Fruit fly (Drosophila melanogaster) whole organism, prepupa: Measurements from ENCODE around the gene CG14395.
A peak's percentile ranks its signal among the peaks of the same experiment; 100 is the strongest.

Experiments
- CG10631 ChIP-seq: fragments of 200-800 bp; sonication (Bioruptor generic); optimal IDR thresholded peaks from 2 replicates; lab custom pipeline; 2016; ENCODE audit warnings: missing biosample characterization, missing genetic modification characterization
- CG10669 ChIP-seq: fragments of 200-800 bp; sonication (Bioruptor generic); optimal IDR thresholded peaks from 3 replicates; lab custom pipeline; 2018; ENCODE audit warnings: missing biosample characterization, mild to moderate bottlenecking, missing genetic modification characterization, moderate library complexity
- CG11294 ChIP-seq: fragments of 200-800 bp; sonication (Bioruptor generic); IDR thresholded peaks from 2 replicates; pipeline ENCODE4 v1.3.6; 2022; ENCODE audit warnings: missing biosample characterization, missing genetic modification characterization
- CG11762 ChIP-seq: fragments of 200-800 bp; sonication (Bioruptor generic); optimal IDR thresholded peaks from 3 replicates; lab custom pipeline; 2016; ENCODE audit warnings: missing biosample characterization, missing genetic modification characterization; ENCODE audit not compliant: insufficient read depth
- CG11902 ChIP-seq: fragments of 200-800 bp; sonication (Bioruptor generic); optimal IDR thresholded peaks from 3 replicates; lab custom pipeline; 2016; ENCODE audit warnings: missing biosample characterization, missing genetic modification characterization
- CG15336 ChIP-seq: fragments of 200-800 bp; sonication (Bioruptor generic); IDR thresholded peaks from 2 replicates; pipeline ENCODE4 v1.3.6; 2022; ENCODE audit warnings: missing biosample characterization, missing genetic modification characterization
- CG1621 ChIP-seq: fragments of 200-800 bp; sonication (Bioruptor generic); optimal IDR thresholded peaks from 3 replicates; lab custom pipeline; 2018; ENCODE audit warnings: missing biosample characterization, mild to moderate bottlenecking, missing genetic modification characterization
- CG16779 ChIP-seq: fragments of 200-800 bp; sonication (Bioruptor generic); optimal IDR thresholded peaks from 3 replicates; lab custom pipeline; 2017; ENCODE audit warnings: missing biosample characterization, mild to moderate bottlenecking, missing genetic modification characterization
- CG32006 ChIP-seq: fragments of 200-800 bp; sonication (Bioruptor generic); optimal IDR thresholded peaks from 3 replicates; lab custom pipeline; 2017; ENCODE audit warnings: missing biosample characterization, mild to moderate bottlenecking, missing genetic modification characterization
- CG34406 ChIP-seq: fragments of 200-800 bp; sonication (Bioruptor generic); optimal IDR thresholded peaks from 3 replicates; lab custom pipeline; 2016; ENCODE audit warnings: missing biosample characterization, missing genetic modification characterization
- CG3919 ChIP-seq: fragments of 200-800 bp; sonication (Bioruptor generic); optimal IDR thresholded peaks from 3 replicates; lab custom pipeline; 2016; ENCODE audit warnings: missing biosample characterization, missing genetic modification characterization
- CG6163 ChIP-seq: fragments of 200-800 bp; sonication (Bioruptor generic); IDR thresholded peaks from 3 replicates; pipeline ENCODE4 v1.3.6; 2022; ENCODE audit warnings: missing biosample characterization, missing genetic modification characterization
- CG6276 ChIP-seq: fragments of 200-800 bp; sonication (Bioruptor generic); optimal IDR thresholded peaks from 2 replicates; lab custom pipeline; 2017; ENCODE audit warnings: missing biosample characterization, mild to moderate bottlenecking, missing genetic modification characterization
- CG6792 ChIP-seq: fragments of 200-800 bp; sonication (Bioruptor generic); optimal IDR thresholded peaks from 3 replicates; lab custom pipeline; 2016; ENCODE audit warnings: missing biosample characterization, missing genetic modification characterization
- CG6808 ChIP-seq: fragments of 200-800 bp; sonication (Bioruptor generic); optimal IDR thresholded peaks from 3 replicates; lab custom pipeline; 2017; ENCODE audit warnings: missing biosample characterization, missing genetic modification characterization, mild to moderate bottlenecking, moderate library complexity, missing genetic modification reagents
- CG6854 ChIP-seq: fragments of 200-800 bp; sonication (Bioruptor generic); optimal IDR thresholded peaks from 2 replicates; lab custom pipeline; 2017; ENCODE audit warnings: missing biosample characterization, mild to moderate bottlenecking, missing genetic modification characterization
- CG7368 ChIP-seq: fragments of 200-800 bp; sonication (Bioruptor generic); optimal IDR thresholded peaks from 3 replicates; lab custom pipeline; 2016; ENCODE audit warnings: missing biosample characterization, missing genetic modification characterization
- CG8119 ChIP-seq: fragments of 200-800 bp; sonication (Bioruptor generic); IDR thresholded peaks from 3 replicates; pipeline ENCODE4 v1.3.6; 2022; ENCODE audit warnings: missing biosample characterization, missing genetic modification characterization
- CG8319 ChIP-seq: fragments of 200-800 bp; sonication (Bioruptor generic); optimal IDR thresholded peaks from 3 replicates; lab custom pipeline; 2016; ENCODE audit warnings: missing biosample characterization, missing genetic modification characterization
- CG9139 ChIP-seq: fragments of 200-800 bp; sonication (Bioruptor generic); optimal IDR thresholded peaks from 3 replicates; lab custom pipeline; 2017; ENCODE audit warnings: missing biosample characterization, mild to moderate bottlenecking, missing genetic modification characterization
- Eip93F ChIP-seq: fragments of 200-800 bp; sonication (Bioruptor generic); optimal IDR thresholded peaks from 2 replicates; lab custom pipeline; 2016; ENCODE audit warnings: missing biosample characterization, mild to moderate bottlenecking, missing genetic modification characterization
- Ets96B ChIP-seq: fragments of 200-800 bp; optimal IDR thresholded peaks from 2 replicates; lab custom pipeline; 2019; ENCODE audit warnings: missing biosample characterization, mild to moderate bottlenecking, missing genetic modification characterization, moderate library complexity
- Gug ChIP-seq: fragments of 200-800 bp; sonication (Bioruptor generic); IDR thresholded peaks from 2 replicates; pipeline ENCODE4 v1.3.6; 2022; ENCODE audit warnings: missing biosample characterization, missing genetic modification characterization
- Hr38 ChIP-seq: sonication (Bioruptor generic); optimal IDR thresholded peaks from 2 replicates; lab custom pipeline; 2016; ENCODE audit warnings: missing biosample characterization, missing genetic modification characterization
- Hr4 ChIP-seq: fragments of 200-800 bp; sonication (Bioruptor generic); optimal IDR thresholded peaks from 3 replicates; lab custom pipeline; 2016; ENCODE audit warnings: missing biosample characterization, missing genetic modification characterization
- Met ChIP-seq: fragments of 200-800 bp; sonication (Bioruptor generic); optimal IDR thresholded peaks from 3 replicates; lab custom pipeline; 2016; ENCODE audit warnings: missing biosample characterization, missing genetic modification characterization
- OdsH ChIP-seq: fragments of 200-800 bp; sonication (Bioruptor generic); optimal IDR thresholded peaks from 3 replicates; lab custom pipeline; 2016; ENCODE audit warnings: missing biosample characterization, missing genetic modification characterization
- Smox ChIP-seq: fragments of 200-800 bp; sonication (Bioruptor generic); optimal IDR thresholded peaks from 3 replicates; lab custom pipeline; 2016; ENCODE audit warnings: missing biosample characterization, missing genetic modification characterization
- Sox102F ChIP-seq: fragments of 200-800 bp; sonication (Bioruptor generic); optimal IDR thresholded peaks from 2 replicates; lab custom pipeline; 2016; ENCODE audit warnings: missing biosample characterization, mild to moderate bottlenecking, missing genetic modification characterization
- Sox15 ChIP-seq: fragments of 200-800 bp; sonication (Bioruptor generic); optimal IDR thresholded peaks from 3 replicates; lab custom pipeline; 2016; ENCODE audit warnings: missing biosample characterization, missing genetic modification characterization
- acj6 ChIP-seq: fragments of 200-800 bp; sonication (Bioruptor generic); optimal IDR thresholded peaks from 3 replicates; lab custom pipeline; 2016; ENCODE audit warnings: missing biosample characterization, missing genetic modification characterization
- dac ChIP-seq: fragments of 200-800 bp; sonication (Bioruptor generic); optimal IDR thresholded peaks from 2 replicates; lab custom pipeline; 2017; ENCODE audit warnings: missing biosample characterization, mild to moderate bottlenecking, missing genetic modification characterization
- fd85E ChIP-seq: fragments of 200-800 bp; sonication (Bioruptor generic); optimal IDR thresholded peaks from 3 replicates; lab custom pipeline; 2016; ENCODE audit warnings: missing biosample characterization, missing genetic modification characterization
- fkh ChIP-seq: fragments of 200-800 bp; sonication (Bioruptor generic); optimal IDR thresholded peaks from 3 replicates; lab custom pipeline; 2017; ENCODE audit warnings: missing biosample characterization, mild to moderate bottlenecking, missing genetic modification characterization, moderate library complexity
- lz ChIP-seq: fragments of 200-800 bp; sonication (Bioruptor generic); optimal IDR thresholded peaks from 3 replicates; lab custom pipeline; 2016; ENCODE audit warnings: missing biosample characterization, missing genetic modification characterization
- net ChIP-seq: fragments of 200-800 bp; sonication (Bioruptor generic); optimal IDR thresholded peaks from 3 replicates; lab custom pipeline; 2016; ENCODE audit warnings: missing biosample characterization, missing genetic modification characterization
- pdm3 ChIP-seq: fragments of 200-800 bp; sonication (Bioruptor generic); optimal IDR thresholded peaks from 3 replicates; lab custom pipeline; 2016; ENCODE audit warnings: missing biosample characterization, missing genetic modification characterization
- salr ChIP-seq, 2 experiments: fragments of 200-800 bp; sonication (Bioruptor generic); optimal IDR thresholded peaks; 3 replicates each; lab custom pipeline; 2016 to 2018; ENCODE audit warnings: missing biosample characterization in 2 of 2, missing genetic modification characterization in 2 of 2, mild to moderate bottlenecking in 1 of 2
- spab ChIP-seq: fragments of 200-800 bp; sonication (Bioruptor generic); optimal IDR thresholded peaks from 2 replicates; lab custom pipeline; 2017; ENCODE audit warnings: missing biosample characterization, mild to moderate bottlenecking, missing genetic modification characterization, missing genetic modification reagents
- ss ChIP-seq, 2 experiments: fragments of 200-800 bp; sonication (Bioruptor generic); optimal IDR thresholded peaks; 2 replicates in 1 of 2; 3 replicates in 1 of 2; lab custom pipeline; 2017 to 2018; ENCODE audit warnings: mild to moderate bottlenecking in 2 of 2, missing biosample characterization in 2 of 2, missing genetic modification characterization in 2 of 2, moderate library complexity in 1 of 2
- svp ChIP-seq: fragments of 200-800 bp; sonication (Bioruptor generic); peaks from one replicate; lab custom pipeline; 2016; ENCODE audit warnings: missing biosample characterization, missing genetic modification characterization
- topi ChIP-seq: fragments of 200-800 bp; sonication (Bioruptor generic); optimal IDR thresholded peaks from 3 replicates; lab custom pipeline; 2016; ENCODE audit warnings: missing biosample characterization, missing genetic modification characterization

Gene CG14395

DNA sequence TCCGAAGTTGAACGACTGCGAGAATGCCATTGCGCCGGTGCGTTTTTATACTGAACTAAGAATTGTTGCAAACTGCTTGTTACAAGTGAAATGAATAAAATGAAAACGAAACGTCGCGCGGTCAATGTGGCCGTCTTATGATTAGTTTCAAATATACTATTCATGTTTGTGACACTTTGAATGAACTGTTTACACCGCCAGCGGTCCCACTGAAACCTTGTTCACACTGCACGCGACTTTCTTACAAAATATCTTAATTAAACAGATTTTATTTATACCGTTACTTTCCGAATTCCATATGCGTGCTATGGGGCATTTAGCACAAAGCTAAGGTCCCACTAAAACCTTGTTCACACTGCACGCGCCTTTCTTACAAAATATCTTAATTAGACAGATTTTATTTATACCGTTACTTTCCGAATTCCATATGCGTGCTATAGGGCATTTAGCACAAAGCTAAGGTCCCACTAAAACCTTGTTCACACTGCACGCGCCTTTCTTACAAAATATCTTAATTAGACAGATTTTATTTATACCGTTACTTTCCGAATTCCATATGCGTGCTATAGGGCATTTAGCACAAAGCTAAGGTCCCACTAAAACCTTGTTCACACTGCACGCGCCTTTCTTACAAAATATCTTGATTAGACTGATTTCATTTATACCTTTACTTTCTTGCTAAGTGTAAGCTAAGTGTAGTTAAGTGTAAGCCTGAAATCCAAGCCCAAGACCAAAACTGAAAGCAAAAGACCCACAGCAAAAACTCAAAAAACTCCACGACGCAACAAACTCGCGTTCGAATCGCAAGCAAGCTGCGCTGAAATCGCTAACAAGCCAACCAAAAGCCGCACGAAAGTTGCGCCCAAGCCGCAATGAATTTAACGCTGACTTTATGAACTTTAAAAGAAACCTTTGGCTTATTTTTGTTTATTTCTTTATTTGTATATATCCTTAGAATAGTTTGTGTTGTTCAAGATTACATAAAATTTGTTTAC lies 49.8 kb downstream of the CG14395 start, which contains the start of gene PolQ:
Gene PolQ, minus strand, starts transcription at position 122 of the 995 bp plus-strand sequence.
- TF ChIP-seq CG6163 (GFP tag; lab: Robert Waterston, UW) (0 out of 3 replicates have a peak, but pooled peaks have one; percentile 25), Gug (GFP tag; lab: Robert Waterston, UW) (0 out of 2 replicates have a peak, but pooled peaks have one; percentile 22)

DNA sequence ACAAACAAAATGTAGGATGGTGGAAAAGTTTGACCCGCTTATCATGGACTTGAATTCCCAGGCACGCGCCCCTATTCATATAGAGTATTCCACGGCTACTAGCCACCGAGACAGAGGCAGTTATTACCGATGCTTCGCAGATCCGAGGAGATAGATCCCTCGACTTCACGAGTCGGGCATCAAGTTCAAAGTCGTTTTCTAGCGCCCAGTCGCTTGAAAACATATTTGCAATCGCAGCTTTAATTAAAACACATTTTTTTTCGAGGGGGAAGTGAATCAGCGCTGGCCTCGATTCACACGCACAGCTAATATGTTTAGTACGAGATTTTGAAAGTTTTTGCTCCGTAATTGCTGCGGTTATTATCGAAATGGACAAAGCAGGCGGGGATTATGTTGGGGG lies 52.6 kb downstream of the CG14395 start:
- no peak for TF ChIP-seq CG6276 (GFP tag; lab: Kevin White, UChicago)
- TF ChIP-seq CG8119 (GFP tag; lab: Robert Waterston, UW), result no peak
- TF ChIP-seq spab (GFP tag; lab: Kevin White, UChicago), result no peak
- no peak for TF ChIP-seq Gug (GFP tag; lab: Robert Waterston, UW)
- no peak for TF ChIP-seq acj6 (GFP tag; lab: Kevin White, UChicago)
- TF ChIP-seq OdsH (GFP tag; lab: Kevin White, UChicago), result no peak
- TF ChIP-seq CG3919, result no peak
- no peak for TF ChIP-seq Eip93F (GFP tag; lab: Kevin White, UChicago)
- no peak for TF ChIP-seq CG6792 (GFP tag; lab: Kevin White, UChicago)
- no peak for TF ChIP-seq CG6854 (GFP tag; lab: Kevin White, UChicago)
- no peak for TF ChIP-seq CG11762 (GFP tag; lab: Kevin White, UChicago)
- TF ChIP-seq CG16779, result no peak
- no peak for TF ChIP-seq fd85E (GFP tag; lab: Kevin White, UChicago)
- TF ChIP-seq topi, result no peak
- no peak for TF ChIP-seq pdm3 (GFP tag; lab: Kevin White, UChicago)
- no peak for TF ChIP-seq Met

DNA sequence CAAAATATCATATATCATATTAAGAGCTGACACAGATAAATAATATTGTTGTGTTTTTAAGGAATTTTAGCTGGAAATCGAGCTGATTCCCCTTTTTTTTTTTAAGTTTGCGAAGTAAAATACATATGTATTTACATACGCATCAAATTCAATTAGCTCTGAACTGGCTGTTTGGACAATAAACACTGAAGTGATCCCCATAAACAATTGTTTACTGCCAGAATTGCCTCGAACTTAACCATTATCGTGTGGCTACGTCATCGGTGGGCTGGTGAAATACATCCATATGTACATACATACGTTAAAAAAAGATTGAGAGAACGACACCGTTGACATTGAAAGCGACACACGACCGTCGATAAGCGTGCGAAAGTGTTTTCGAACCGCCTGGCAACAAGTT lies 53.6 kb downstream of the CG14395 start:
- TF ChIP-seq fkh (GFP tag; lab: Kevin White, UChicago) (no peak), CG1621 (no peak), CG10631 (GFP tag; lab: Kevin White, UChicago) (no peak), CG6808 (no peak), CG9139 (GFP tag; lab: Kevin White, UChicago) (no peak), CG10669 (GFP tag; lab: Kevin White, UChicago) (no peak), ss (GFP tag; optimal IDR thresholded peaks at IDR 0.05; lab: Kevin White, UChicago) (no peak), Smox (GFP tag; lab: Kevin White, UChicago) (no peak), CG11294 (GFP tag; lab: Robert Waterston, UW) (no peak), Hr38 (GFP tag; lab: Kevin White, UChicago) (no peak), CG8319 (GFP tag; lab: Kevin White, UChicago) (no peak), CG16779 (no peak), dac (GFP tag; lab: Kevin White, UChicago) (no peak), acj6 (GFP tag; lab: Kevin White, UChicago) (no peak), salr (GFP tag; optimal IDR thresholded peaks at IDR 0.05; lab: Kevin White, UChicago) (no peak), Gug (GFP tag; lab: Robert Waterston, UW) (no peak), Sox102F (no peak), CG34406 (GFP tag; lab: Kevin White, UChicago) (no peak)

DNA sequence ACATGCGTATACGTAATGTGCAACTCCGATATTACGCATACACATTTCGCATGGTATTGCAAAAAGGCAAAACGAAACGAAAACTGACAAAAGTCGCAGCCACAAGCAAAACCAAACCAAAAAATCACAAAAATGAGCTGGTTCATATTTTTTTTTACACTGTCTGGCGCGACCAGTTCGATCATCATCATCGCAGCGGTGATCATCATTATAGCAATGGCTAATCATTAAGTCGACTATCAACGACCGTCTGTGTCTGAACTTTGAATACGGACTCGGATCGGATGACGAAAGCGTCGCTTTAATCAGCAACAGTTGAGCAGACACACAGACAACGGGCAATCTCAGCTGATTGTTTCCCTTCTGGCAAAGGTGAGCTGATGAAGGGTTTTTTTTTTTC lies 54.3 kb downstream of the CG14395 start:
- no peak for TF ChIP-seq Ets96B (tag; lab: Kevin White, UChicago)
- TF ChIP-seq CG10631 (GFP tag; lab: Kevin White, UChicago), result no peak
- TF ChIP-seq dac (GFP tag; lab: Kevin White, UChicago), result no peak
- peak; percentile 78 to 81 for TF ChIP-seq ss (GFP tag; optimal IDR thresholded peaks at IDR 0.05; lab: Kevin White, UChicago)
- TF ChIP-seq CG11902 (GFP tag; lab: Kevin White, UChicago), result no peak
- peak; percentile 77 for TF ChIP-seq CG6276 (GFP tag; lab: Kevin White, UChicago)
- peak; percentile 68 for TF ChIP-seq CG6808
- TF ChIP-seq CG15336, result peak; percentile 57
- no peak for TF ChIP-seq lz (GFP tag; lab: Kevin White, UChicago)
- no peak for TF ChIP-seq Met
- no peak for TF ChIP-seq CG32006 (GFP tag; lab: Kevin White, UChicago)
- TF ChIP-seq CG1621, result peak; percentile 63
- TF ChIP-seq CG7368 (GFP tag; lab: Kevin White, UChicago), result no peak
- TF ChIP-seq Sox15, result no peak
- peak; percentile 53 for TF ChIP-seq net
- TF ChIP-seq CG6792 (GFP tag; lab: Kevin White, UChicago), result no peak
- no peak for TF ChIP-seq OdsH (GFP tag; lab: Kevin White, UChicago)
- TF ChIP-seq salr (GFP tag; optimal IDR thresholded peaks at IDR 0.05; lab: Kevin White, UChicago), result no peak
- no peak for TF ChIP-seq Hr4 (GFP tag; lab: Kevin White, UChicago)
- TF ChIP-seq CG9139 (GFP tag; lab: Kevin White, UChicago), result peak; percentile 75
- no peak for TF ChIP-seq CG11294 (GFP tag; lab: Robert Waterston, UW)
- TF ChIP-seq spab (GFP tag; lab: Kevin White, UChicago), result peak; percentile 34
- TF ChIP-seq Gug (GFP tag; lab: Robert Waterston, UW), result no peak
- TF ChIP-seq svp (GFP tag; lab: Kevin White, UChicago), result peak; percentile 86
